Worm (Caenorhabditis elegans): ENCODE results near the gene T27A10.6.

ce11 chrX:3555930-3556329, 40.2 kb downstream of the T27A10.6 start:
- TF ChIP-seq ztf-4 (tag; optimal IDR thresholded peaks at IDR 0.05) (no peak), mef-2 (tag; optimal IDR thresholded peaks at IDR 0.05) (no peak)
